Worm (Caenorhabditis elegans) whole organism, L4 larva: Measurements from ENCODE around the gene ZC262.2.

Experiments
- D1046.2 ChIP-seq: fragments of 200-800 bp; sonication (Bioruptor generic); IDR thresholded peaks from 2 replicates; pipeline ENCODE4 v1.3.6; 2022; ENCODE audit warnings: missing genetic modification characterization, missing compliant biosample characterization
- F26F4.8 ChIP-seq: fragments of 200-800 bp; sonication (Bioruptor generic); conservative IDR thresholded peaks from 2 replicates; pipeline ENCODE4 v1.3.6; 2022; ENCODE audit warnings: missing genetic modification characterization, missing compliant biosample characterization
- F44E2.7 ChIP-seq: fragments of 200-800 bp; sonication (Bioruptor generic); IDR thresholded peaks from 2 replicates; pipeline ENCODE4 v2.1.2; 2022; ENCODE audit warnings: missing genetic modification characterization, missing compliant biosample characterization
- F49E8.2 ChIP-seq: sonication (generic microtip); optimal IDR thresholded peaks from 2 replicates; lab custom pipeline; 2016; ENCODE audit warnings: missing compliant biosample characterization, mild to moderate bottlenecking, missing genetic modification characterization, borderline replicate concordance
- T26A8.4 ChIP-seq: fragments of 200-800 bp; sonication (Bioruptor generic); IDR thresholded peaks from 2 replicates; pipeline ENCODE4 v1.3.6; 2022; ENCODE audit warnings: missing genetic modification characterization, missing compliant biosample characterization
- Y48G9A.11 ChIP-seq: fragments of 200-800 bp; sonication (Bioruptor generic); IDR thresholded peaks from 2 replicates; pipeline ENCODE4 v1.3.6; 2022; ENCODE audit warnings: missing genetic modification reagents, missing genetic modification characterization, missing compliant biosample characterization
- Y5F2A.4 ChIP-seq: fragments of 200-800 bp; sonication (Bioruptor generic); optimal IDR thresholded peaks from 2 replicates; lab custom pipeline; 2018; ENCODE audit warnings: mild to moderate bottlenecking, missing genetic modification characterization, missing compliant biosample characterization
- Y75B8A.6 ChIP-seq: fragments of 200-800 bp; sonication (Bioruptor generic); IDR thresholded peaks from 2 replicates; pipeline ENCODE4 v1.3.6; 2022; ENCODE audit warnings: missing genetic modification reagents, missing genetic modification characterization, missing compliant biosample characterization
- ZK337.2 ChIP-seq: fragments of 200-800 bp; sonication (Bioruptor generic); IDR thresholded peaks from 2 replicates; pipeline ENCODE4 v1.3.6; 2022; ENCODE audit warnings: missing genetic modification reagents, missing genetic modification characterization, missing compliant biosample characterization
- aha-1 ChIP-seq: fragments of 150-350 bp; peaks from one replicate; lab custom pipeline; 2014; ENCODE audit warnings: missing biosample characterization, missing genetic modification characterization
- arid-1 ChIP-seq: fragments of 200-800 bp; sonication (Bioruptor generic); conservative IDR thresholded peaks from 2 replicates; pipeline ENCODE4 v1.3.6; 2022; ENCODE audit warnings: missing genetic modification reagents, missing genetic modification characterization, missing compliant biosample characterization
- ceh-20 ChIP-seq: fragments of 200-800 bp; sonication (Bioruptor generic); IDR thresholded peaks from 2 replicates; pipeline ENCODE4 v1.3.6; 2022; ENCODE audit warnings: missing genetic modification reagents, missing genetic modification characterization, missing compliant biosample characterization
- ceh-28 ChIP-seq: fragments of 150-350 bp; optimal IDR thresholded peaks from 2 replicates; lab custom pipeline; 2014; ENCODE audit warnings: missing biosample characterization, missing genetic modification reagents, missing genetic modification characterization
- ceh-32 ChIP-seq: sonication (generic microtip); optimal IDR thresholded peaks from 2 replicates; lab custom pipeline; 2016; ENCODE audit warnings: mild to moderate bottlenecking, missing genetic modification characterization, missing compliant biosample characterization; ENCODE audit not compliant: poor library complexity
- ceh-44 ChIP-seq: fragments of 200-800 bp; sonication (Bioruptor generic); IDR thresholded peaks from 2 replicates; pipeline ENCODE4 v1.3.6; 2022; ENCODE audit warnings: missing genetic modification reagents, missing genetic modification characterization, missing compliant biosample characterization
- ceh-82 ChIP-seq: sonication (generic microtip); optimal IDR thresholded peaks from 2 replicates; lab custom pipeline; 2017; ENCODE audit warnings: missing biosample characterization, missing genetic modification characterization
- ctbp-1 ChIP-seq: fragments of 200-800 bp; sonication (Bioruptor generic); IDR thresholded peaks from 2 replicates; pipeline ENCODE4 v1.3.6; 2022; ENCODE audit warnings: missing genetic modification reagents, missing genetic modification characterization, missing compliant biosample characterization
- daf-12 ChIP-seq: fragments of 150-350 bp; optimal IDR thresholded peaks from 2 replicates; lab custom pipeline; 2014; ENCODE audit warnings: missing biosample characterization, missing genetic modification reagents, missing genetic modification characterization
- daf-16 ChIP-seq, 3 experiments: sonication (generic microtip); optimal IDR thresholded peaks; 2 replicates each; lab custom pipeline; 2016 to 2017; ENCODE audit warnings: missing genetic modification characterization in 3 of 3, missing genetic modification reagents in 3 of 3, mild to moderate bottlenecking in 2 of 3, missing compliant biosample characterization in 2 of 3, missing biosample characterization in 1 of 3, moderate library complexity in 1 of 3
- dmd-6 ChIP-seq: fragments of 200-800 bp; sonication (Bioruptor generic); IDR thresholded peaks from 2 replicates; pipeline ENCODE4 v1.3.6; 2022; ENCODE audit warnings: missing genetic modification reagents, missing genetic modification characterization, missing compliant biosample characterization
- dpl-1 ChIP-seq: fragments of 150-350 bp; optimal IDR thresholded peaks from 2 replicates; lab custom pipeline; 2014; ENCODE audit warnings: missing biosample characterization, missing genetic modification reagents, missing genetic modification characterization
- fkh-10 ChIP-seq: fragments of 150-350 bp; optimal IDR thresholded peaks from 2 replicates; lab custom pipeline; 2014; ENCODE audit warnings: missing biosample characterization, missing genetic modification reagents, missing genetic modification characterization
- fos-1 ChIP-seq: fragments of 150-350 bp; optimal IDR thresholded peaks from 2 replicates; lab custom pipeline; 2014; ENCODE audit warnings: missing biosample characterization, missing genetic modification characterization
- gei-8 ChIP-seq: fragments of 200-800 bp; sonication (Bioruptor generic); optimal IDR thresholded peaks from 2 replicates; lab custom pipeline; 2018; ENCODE audit warnings: mild to moderate bottlenecking, missing genetic modification characterization, missing compliant biosample characterization
- lim-7 ChIP-seq: fragments of 200-800 bp; sonication (Bioruptor generic); IDR thresholded peaks from 2 replicates; pipeline ENCODE4 v1.3.6; 2022; ENCODE audit warnings: missing genetic modification characterization, missing compliant biosample characterization
- lin-1 ChIP-seq: fragments of 200-800 bp; sonication (Bioruptor generic); IDR thresholded peaks from 2 replicates; pipeline ENCODE4 v1.3.6; 2022; ENCODE audit warnings: missing genetic modification reagents, missing genetic modification characterization, missing compliant biosample characterization
- lin-13 ChIP-seq: fragments of 150-350 bp; optimal IDR thresholded peaks from 2 replicates; lab custom pipeline; 2014; ENCODE audit warnings: missing biosample characterization, missing genetic modification reagents, missing genetic modification characterization
- lin-15B ChIP-seq: fragments of 150-350 bp; sonication (generic microtip); optimal IDR thresholded peaks from 3 replicates; lab custom pipeline; 2014; ENCODE audit warnings: missing biosample characterization, missing genetic modification characterization
- lin-29 ChIP-seq: fragments of 200-800 bp; sonication (Bioruptor generic); IDR thresholded peaks from 2 replicates; pipeline ENCODE4 v1.3.6; 2022; ENCODE audit warnings: missing genetic modification reagents, missing genetic modification characterization, missing compliant biosample characterization
- lin-38 ChIP-seq: fragments of 200-800 bp; sonication (Bioruptor generic); IDR thresholded peaks from 2 replicates; pipeline ENCODE4 v1.3.6; 2022; ENCODE audit warnings: missing genetic modification reagents, missing genetic modification characterization, missing compliant biosample characterization
- lin-39 ChIP-seq: fragments of 150-350 bp; optimal IDR thresholded peaks from 2 replicates; lab custom pipeline; 2014; ENCODE audit warnings: missing biosample characterization, missing genetic modification reagents, missing genetic modification characterization
- lir-3 ChIP-seq: sonication (generic microtip); optimal IDR thresholded peaks from 2 replicates; lab custom pipeline; 2016; ENCODE audit warnings: mild to moderate bottlenecking, missing genetic modification characterization, missing compliant biosample characterization
- madf-5 ChIP-seq, 2 experiments: fragments of 200-800 bp; sonication (Bioruptor generic); IDR thresholded peaks; 2 replicates each; pipeline ENCODE4 v1.3.6; 2022; ENCODE audit warnings: missing compliant biosample characterization in 2 of 2, missing genetic modification characterization in 2 of 2
- madf-9 ChIP-seq: fragments of 200-800 bp; sonication (Bioruptor generic); conservative IDR thresholded peaks from 2 replicates; pipeline ENCODE4 v1.3.6; 2022; ENCODE audit warnings: missing genetic modification reagents, missing genetic modification characterization, missing compliant biosample characterization
- mdt-29 ChIP-seq: fragments of 200-800 bp; sonication (Bioruptor generic); IDR thresholded peaks from 2 replicates; pipeline ENCODE4 v1.3.6; 2022; ENCODE audit warnings: missing genetic modification reagents, missing genetic modification characterization, missing compliant biosample characterization
- mxl-2 ChIP-seq: fragments of 200-800 bp; sonication (Bioruptor generic); conservative IDR thresholded peaks from 2 replicates; pipeline ENCODE4 v1.3.6; 2022; ENCODE audit warnings: missing genetic modification reagents, missing genetic modification characterization, missing compliant biosample characterization
- nhr-10 ChIP-seq: fragments of 150-350 bp; optimal IDR thresholded peaks from 2 replicates; lab custom pipeline; 2014; ENCODE audit warnings: missing biosample characterization, missing genetic modification characterization
- nhr-102 ChIP-seq: sonication (generic microtip); optimal IDR thresholded peaks from 2 replicates; lab custom pipeline; 2016; ENCODE audit warnings: mild to moderate bottlenecking, missing genetic modification characterization, moderate library complexity, missing compliant biosample characterization
- nhr-111 ChIP-seq: fragments of 200-800 bp; sonication (Bioruptor generic); optimal IDR thresholded peaks from 2 replicates; lab custom pipeline; 2018; ENCODE audit warnings: mild to moderate bottlenecking, missing genetic modification characterization, missing compliant biosample characterization
- nhr-76 ChIP-seq: fragments of 150-350 bp; optimal IDR thresholded peaks from 2 replicates; lab custom pipeline; 2014; ENCODE audit warnings: missing biosample characterization, missing genetic modification characterization
- php-3 ChIP-seq: fragments of 200-800 bp; sonication (Bioruptor generic); IDR thresholded peaks from 2 replicates; pipeline ENCODE4 v1.3.6; 2022; ENCODE audit warnings: missing genetic modification reagents, missing genetic modification characterization, missing compliant biosample characterization
- pqm-1 ChIP-seq: sonication (generic microtip); optimal IDR thresholded peaks from 2 replicates; lab custom pipeline; 2017; ENCODE audit warnings: missing biosample characterization, missing genetic modification characterization
- skn-1 ChIP-seq: fragments of 150-350 bp; optimal IDR thresholded peaks from 2 replicates; lab custom pipeline; 2014; ENCODE audit warnings: missing biosample characterization, missing genetic modification characterization
- spr-3 ChIP-seq: fragments of 200-800 bp; sonication (Bioruptor generic); optimal IDR thresholded peaks from 2 replicates; lab custom pipeline; 2018; ENCODE audit warnings: mild to moderate bottlenecking, missing genetic modification characterization, missing compliant biosample characterization
- tag-97 ChIP-seq: fragments of 200-800 bp; sonication (Bioruptor generic); IDR thresholded peaks from 2 replicates; pipeline ENCODE4 v1.3.6; 2022; ENCODE audit warnings: missing genetic modification characterization, missing compliant biosample characterization
- tra-1 ChIP-seq: fragments of 200-800 bp; sonication (Bioruptor generic); IDR thresholded peaks from 2 replicates; pipeline ENCODE4 v1.3.6; 2022; ENCODE audit warnings: missing genetic modification reagents, missing genetic modification characterization, missing compliant biosample characterization
- unc-130 ChIP-seq: sonication (generic microtip); optimal IDR thresholded peaks from 2 replicates; lab custom pipeline; 2016; ENCODE audit warnings: missing genetic modification reagents, missing genetic modification characterization, missing compliant biosample characterization
- unc-39 ChIP-seq: sonication (generic microtip); optimal IDR thresholded peaks from 2 replicates; lab custom pipeline; 2017; ENCODE audit warnings: missing biosample characterization, missing genetic modification characterization
- zfp-2 ChIP-seq: sonication (generic microtip); optimal IDR thresholded peaks from 2 replicates; lab custom pipeline; 2016; ENCODE audit warnings: mild to moderate bottlenecking, missing genetic modification characterization, missing compliant biosample characterization
- zip-2 ChIP-seq: fragments of 150-350 bp; optimal IDR thresholded peaks from 2 replicates; lab custom pipeline; 2014; ENCODE audit warnings: missing biosample characterization, missing genetic modification characterization
- ztf-11 ChIP-seq: fragments of 150-350 bp; optimal IDR thresholded peaks from 2 replicates; lab custom pipeline; 2014; ENCODE audit warnings: missing biosample characterization, missing genetic modification characterization
- ztf-7 ChIP-seq: fragments of 150-350 bp; optimal IDR thresholded peaks from 2 replicates; lab custom pipeline; 2014; ENCODE audit warnings: missing biosample characterization, missing genetic modification characterization

ZC262.2 gene

ce11 chrIII:8319100-8319499, 12.8 kb upstream of the ZC262.2 start, which contains the start of gene F10E9.11 (continued):
- TF ChIP-seq fkh-10: no peak
- TF ChIP-seq ceh-44 (GFP tag; lab: Robert Waterston, UW): peak; percentile 48; the same call in 1 of the 2 replicates
- no peak for TF ChIP-seq zip-2 (tag; lab: Kevin White, UChicago)
- TF ChIP-seq dmd-6 (GFP tag; lab: Robert Waterston, UW): peak; percentile 68; the same call in 1 of the 2 replicates
- TF ChIP-seq madf-9 (GFP tag; lab: Robert Waterston, UW): peak; percentile 51; the same call in 1 of the 2 replicates
- peak; percentile 87 for TF ChIP-seq aha-1
- no peak for TF ChIP-seq skn-1 (tag; lab: Kevin White, UChicago)
- TF ChIP-seq madf-5 (GFP tag; IDR thresholded peaks at IDR 0.05; lab: Robert Waterston, UW): no peak
- TF ChIP-seq unc-39: no peak
- peak; percentile 96 for TF ChIP-seq unc-130 (GFP tag; lab: Kevin White, UChicago)
- no peak for TF ChIP-seq mxl-2 (GFP tag; lab: Robert Waterston, UW)
- TF ChIP-seq Y5F2A.4: no peak
- TF ChIP-seq lin-13 (GFP tag; lab: Kevin White, UChicago): peak; percentile 22
- no peak for TF ChIP-seq nhr-10 (tag; lab: Kevin White, UChicago)
- TF ChIP-seq lim-7 (GFP tag; lab: Robert Waterston, UW): no peak
- TF ChIP-seq arid-1: peak; percentile 73; the same call in 1 of the 2 replicates
- TF ChIP-seq F26F4.8 (GFP tag; lab: Robert Waterston, UW): no peak
- peak; percentile 22 for TF ChIP-seq F49E8.2 (tag; lab: Kevin White, UChicago)
- TF ChIP-seq ctbp-1 (GFP tag; lab: Robert Waterston, UW): no peak
- no peak for TF ChIP-seq spr-3
- no peak for TF ChIP-seq gei-8 (GFP tag; lab: Kevin White, UChicago)
- TF ChIP-seq ceh-32: no peak
- TF ChIP-seq nhr-102: peak; percentile 13
- no peak for TF ChIP-seq lin-15B (tag; lab: Kevin White, UChicago)
- TF ChIP-seq lin-29: no peak
- TF ChIP-seq tag-97 (GFP tag; lab: Robert Waterston, UW): no peak
- TF ChIP-seq daf-12 (tag; lab: Kevin White, UChicago): no peak
- no peak for TF ChIP-seq zfp-2 (tag; lab: Kevin White, UChicago)
- no peak for TF ChIP-seq ceh-28 (tag; lab: Kevin White, UChicago)
- no peak for TF ChIP-seq Y75B8A.6 (GFP tag; lab: Robert Waterston, UW)
- no peak for TF ChIP-seq mdt-29 (GFP tag; lab: Robert Waterston, UW)
- 0 out of 2 replicates have a peak, but pooled peaks have one; percentile 20 for TF ChIP-seq tra-1 (GFP tag; lab: Robert Waterston, UW)
- TF ChIP-seq daf-16 (GFP tag; optimal IDR thresholded peaks at IDR 0.05; lab: Kevin White, UChicago): no peak
- TF ChIP-seq daf-16 (tag; optimal IDR thresholded peaks at IDR 0.05; lab: Kevin White, UChicago): no peak
- TF ChIP-seq ztf-11: no peak
- TF ChIP-seq ceh-82 (tag; lab: Kevin White, UChicago): no peak
- TF ChIP-seq nhr-76 (tag; lab: Kevin White, UChicago): no peak
- no peak for TF ChIP-seq pqm-1 (tag; lab: Kevin White, UChicago)
- no peak for TF ChIP-seq lin-1 (GFP tag; lab: Robert Waterston, UW)
- no peak for TF ChIP-seq nhr-111 (GFP tag; lab: Kevin White, UChicago)
- peak; percentile 83 for TF ChIP-seq ZK337.2 (GFP tag; lab: Robert Waterston, UW)
- peak; percentile 96 for TF ChIP-seq dpl-1 (GFP tag; lab: Kevin White, UChicago)
- no peak for TF ChIP-seq php-3
- peak; percentile 78 for TF ChIP-seq lin-38 (GFP tag; lab: Robert Waterston, UW)
- no peak for TF ChIP-seq lir-3 (tag; lab: Kevin White, UChicago)
- TF ChIP-seq fos-1 (tag; lab: Kevin White, UChicago): no peak
- no peak; the same call in 1 of the 2 replicates for TF ChIP-seq D1046.2 (GFP tag; lab: Robert Waterston, UW)
- TF ChIP-seq F44E2.7 (GFP tag; lab: Robert Waterston, UW): no peak
- peak; percentile 82 for TF ChIP-seq Y48G9A.11 (GFP tag; lab: Robert Waterston, UW)
- no peak for TF ChIP-seq ztf-7 (tag; lab: Kevin White, UChicago)
- no peak for TF ChIP-seq lin-39
- TF ChIP-seq T26A8.4 (GFP tag; lab: Robert Waterston, UW): peak; percentile 45; the same call in 1 of the 2 replicates
- peak; percentile 26; the same call in 1 of the 2 replicates for TF ChIP-seq ceh-20
